Worm (Caenorhabditis elegans) whole organism, L1 larva: ENCODE data around the gene lis-1.

Source experiments
- aly-2 ChIP-seq: fragments of 150-350 bp; optimal IDR thresholded peaks from 2 replicates; lab custom pipeline; 2014; ENCODE audit warnings: missing biosample characterization, missing genetic modification characterization
- blmp-1 ChIP-seq: fragments of 150-350 bp; optimal IDR thresholded peaks from 2 replicates; lab custom pipeline; 2014; ENCODE audit warnings: missing biosample characterization, missing genetic modification characterization
- lin-15B ChIP-seq: fragments of 150-350 bp; sonication (generic microtip); optimal IDR thresholded peaks from 3 replicates; lab custom pipeline; 2014; ENCODE audit warnings: missing biosample characterization, missing genetic modification characterization
- lin-35 ChIP-seq, 2 experiments: fragments of 150-350 bp; optimal IDR thresholded peaks; 2 replicates each; lab custom pipeline; 2014; ENCODE audit warnings: missing biosample characterization in 2 of 2, missing genetic modification characterization in 2 of 2, missing genetic modification reagents in 2 of 2
- nhr-11 ChIP-seq: fragments of 150-350 bp; optimal IDR thresholded peaks from 2 replicates; lab custom pipeline; 2014; ENCODE audit warnings: missing biosample characterization, missing genetic modification characterization
- nhr-90 ChIP-seq: sonication (generic microtip); optimal IDR thresholded peaks from 2 replicates; lab custom pipeline; 2016; ENCODE audit warnings: mild to moderate bottlenecking, missing genetic modification characterization, missing compliant biosample characterization; ENCODE audit not compliant: poor library complexity
- zag-1 ChIP-seq: fragments of 150-350 bp; optimal IDR thresholded peaks from 2 replicates; lab custom pipeline; 2014; ENCODE audit warnings: missing biosample characterization, missing genetic modification characterization

- TF ChIP-seq aly-2 (tag; lab: Kevin White, UChicago) = no peak
- TF ChIP-seq zag-1 (tag; lab: Kevin White, UChicago) = no peak
- TF ChIP-seq lin-15B (tag; lab: Kevin White, UChicago) = no peak
- TF ChIP-seq blmp-1 (tag; lab: Kevin White, UChicago) = no peak
- no peak for TF ChIP-seq lin-35 (GFP tag; optimal IDR thresholded peaks at IDR 0.05; lab: Kevin White, UChicago)
- TF ChIP-seq nhr-11 (tag; lab: Kevin White, UChicago) = no peak
- TF ChIP-seq nhr-90 (tag; lab: Kevin White, UChicago) = no peak
These were observed 1.7 kb upstream of the lis-1 start, which contains the start of gene T03F6.10 for ce11 chrIII:13378242-13378641.
